Worm (Caenorhabditis elegans) whole organism, young adult: Measurements from ENCODE around the gene F47B8.10.

ENCODE experiments used
- B0019.2 ChIP-seq: fragments of 200-800 bp; sonication (Bioruptor generic); conservative IDR thresholded peaks from 2 replicates; pipeline ENCODE4 v1.3.6; 2022; ENCODE audit warnings: missing genetic modification reagents, missing genetic modification characterization, missing compliant biosample characterization
- B0035.1 ChIP-seq: sonication (generic microtip); optimal IDR thresholded peaks from 2 replicates; lab custom pipeline; 2016; ENCODE audit warnings: missing genetic modification characterization, mild to moderate bottlenecking, missing compliant biosample characterization, missing genotype, missing genetic modification reagents
- B0261.1 ChIP-seq: sonication (generic microtip); optimal IDR thresholded peaks from 2 replicates; lab custom pipeline; 2016; ENCODE audit warnings: mild to moderate bottlenecking, missing genetic modification characterization, moderate library complexity, missing compliant biosample characterization
- B0336.3 ChIP-seq: fragments of 200-800 bp; sonication (Bioruptor generic); IDR thresholded peaks from 2 replicates; pipeline ENCODE4 v1.3.6; 2022; ENCODE audit warnings: missing genetic modification characterization, missing compliant biosample characterization
- C06A6.2 ChIP-seq: fragments of 200-800 bp; sonication (Bioruptor generic); conservative IDR thresholded peaks from 2 replicates; pipeline ENCODE4 v1.3.6; 2022; ENCODE audit warnings: missing genetic modification characterization, missing compliant biosample characterization
- C17E4.6 ChIP-seq: fragments of 200-800 bp; sonication (Bioruptor generic); IDR thresholded peaks from 2 replicates; pipeline ENCODE4 v1.3.6; 2022; ENCODE audit warnings: missing genetic modification reagents, missing genetic modification characterization, missing compliant biosample characterization
- F10E7.11 ChIP-seq: sonication (generic microtip); optimal IDR thresholded peaks from 2 replicates; lab custom pipeline; 2017; ENCODE audit warnings: mild to moderate bottlenecking, missing genetic modification characterization, moderate library complexity, missing compliant biosample characterization
- F23B12.7 ChIP-seq: sonication (generic microtip); optimal IDR thresholded peaks from 2 replicates; lab custom pipeline; 2017; ENCODE audit warnings: missing genetic modification characterization, mild to moderate bottlenecking, missing compliant biosample characterization, antibody characterized with exemption, moderate library complexity; ENCODE audit not compliant: insufficient read depth
- F33H1.4 ChIP-seq: fragments of 200-800 bp; sonication (Bioruptor generic); IDR thresholded peaks from 2 replicates; pipeline ENCODE4 v1.3.6; 2022; ENCODE audit warnings: missing genetic modification reagents, missing genetic modification characterization, missing compliant biosample characterization
- F37B4.10 ChIP-seq: fragments of 200-800 bp; sonication (Bioruptor generic); IDR thresholded peaks from 2 replicates; pipeline ENCODE4 v1.3.6; 2022; ENCODE audit warnings: missing genetic modification characterization, missing compliant biosample characterization
- T26A5.8 ChIP-seq: sonication (generic microtip); optimal IDR thresholded peaks from 2 replicates; lab custom pipeline; 2016; ENCODE audit warnings: missing genetic modification characterization, missing compliant biosample characterization
- Y53G8AR.9 ChIP-seq: fragments of 200-800 bp; sonication (Bioruptor generic); conservative IDR thresholded peaks from 2 replicates; pipeline ENCODE4 v1.3.6; 2022; ENCODE audit warnings: missing genetic modification reagents, missing genetic modification characterization, missing compliant biosample characterization
- aptf-3 ChIP-seq: fragments of 200-800 bp; sonication (Bioruptor generic); IDR thresholded peaks from 2 replicates; pipeline ENCODE4 v1.3.6; 2022; ENCODE audit warnings: missing genetic modification characterization, missing compliant biosample characterization
- attf-6 ChIP-seq: fragments of 200-800 bp; sonication (Bioruptor generic); IDR thresholded peaks from 2 replicates; pipeline ENCODE4 v1.3.6; 2022; ENCODE audit warnings: missing genetic modification reagents, missing genetic modification characterization, missing compliant biosample characterization
- bed-2 ChIP-seq: fragments of 200-800 bp; sonication (Bioruptor generic); IDR thresholded peaks from 2 replicates; pipeline ENCODE4 v1.3.6; 2022; ENCODE audit warnings: missing genetic modification reagents, missing genetic modification characterization, missing compliant biosample characterization
- ceh-79 ChIP-seq: sonication (generic microtip); optimal IDR thresholded peaks from 2 replicates; lab custom pipeline; 2017; ENCODE audit warnings: mild to moderate bottlenecking, missing genetic modification characterization, missing compliant biosample characterization
- dpl-1 ChIP-seq: fragments of 150-350 bp; optimal IDR thresholded peaks from 2 replicates; lab custom pipeline; 2014; ENCODE audit warnings: missing biosample characterization, missing genetic modification reagents, missing genetic modification characterization
- egrh-3 ChIP-seq: fragments of 200-800 bp; sonication (Bioruptor generic); IDR thresholded peaks from 2 replicates; pipeline ENCODE4 v1.3.6; 2022; ENCODE audit warnings: missing genetic modification reagents, missing genetic modification characterization, missing compliant biosample characterization
- fkh-3 ChIP-seq: sonication (generic microtip); optimal IDR thresholded peaks from 2 replicates; lab custom pipeline; 2016; ENCODE audit warnings: mild to moderate bottlenecking, missing genetic modification characterization, missing compliant biosample characterization
- lin-26 ChIP-seq: fragments of 200-800 bp; sonication (Bioruptor generic); IDR thresholded peaks from 2 replicates; pipeline ENCODE4 v1.3.6; 2022; ENCODE audit warnings: missing genetic modification reagents, missing genetic modification characterization, missing compliant biosample characterization
- lir-1 ChIP-seq: fragments of 200-800 bp; sonication (Bioruptor generic); conservative IDR thresholded peaks from 2 replicates; pipeline ENCODE4 v1.3.6; 2022; ENCODE audit warnings: missing genetic modification reagents, missing genetic modification characterization, missing compliant biosample characterization
- madf-3 ChIP-seq: fragments of 200-800 bp; sonication (Bioruptor generic); IDR thresholded peaks from 2 replicates; pipeline ENCODE4 v1.3.6; 2022; ENCODE audit warnings: missing genetic modification reagents, missing genetic modification characterization, missing compliant biosample characterization
- mcd-1 ChIP-seq: fragments of 200-800 bp; sonication (Bioruptor generic); IDR thresholded peaks from 2 replicates; pipeline ENCODE4 v1.3.6; 2022; ENCODE audit warnings: missing genetic modification reagents, missing genetic modification characterization, missing compliant biosample characterization
- nhr-90 ChIP-seq: sonication (generic microtip); optimal IDR thresholded peaks from 2 replicates; lab custom pipeline; 2016; ENCODE audit warnings: missing genotype, mild to moderate bottlenecking, missing genetic modification characterization, missing compliant biosample characterization
- pha-4 ChIP-seq: fragments of 150-350 bp; sonication (generic microtip); optimal IDR thresholded peaks from 2 replicates; lab custom pipeline; 2014; ENCODE audit warnings: missing biosample characterization, missing genetic modification reagents, missing genetic modification characterization
- rcor-1 ChIP-seq: fragments of 200-800 bp; sonication (Bioruptor generic); IDR thresholded peaks from 2 replicates; pipeline ENCODE4 v1.3.6; 2022; ENCODE audit warnings: missing genetic modification reagents, missing genetic modification characterization, missing compliant biosample characterization
- rpc-1 ChIP-seq, 2 experiments: fragments of 150-350 bp in 1 of 2; sonication (generic microtip) in 1 of 2; optimal IDR thresholded peaks; 2 replicates each; lab custom pipeline; 2014 to 2018; ENCODE audit warnings: missing biosample characterization in 1 of 2, missing genetic modification characterization in 1 of 2, missing genetic modification reagents in 1 of 2, missing genotype in 1 of 2
- sea-2 ChIP-seq: fragments of 200-800 bp; sonication (Bioruptor generic); IDR thresholded peaks from 2 replicates; pipeline ENCODE4 v1.3.6; 2022; ENCODE audit warnings: missing genetic modification characterization, missing compliant biosample characterization
- snpc-4 ChIP-seq, 5 experiments: fragments of 150-350 bp in 1 of 5; sonication (generic microtip) in 4 of 5; optimal IDR thresholded peaks; 2 replicates each; lab custom pipeline; 2014 to 2018; ENCODE audit warnings: missing genetic modification characterization in 5 of 5, missing biosample characterization in 3 of 5, antibody characterized with exemption in 2 of 5, mild to moderate bottlenecking in 2 of 5, missing compliant biosample characterization in 2 of 5, missing genotype in 2 of 5, moderate library complexity in 2 of 5, missing genetic modification reagents in 1 of 5
- tbx-9 ChIP-seq: sonication (generic microtip); optimal IDR thresholded peaks from 2 replicates; lab custom pipeline; 2016; ENCODE audit warnings: borderline replicate concordance, missing genetic modification characterization, inconsistent platforms, missing compliant biosample characterization
- unc-62 ChIP-seq: fragments of 150-350 bp; optimal IDR thresholded peaks from 2 replicates; lab custom pipeline; 2014; ENCODE audit warnings: missing biosample characterization, missing genetic modification reagents, missing genetic modification characterization
- xnd-1 ChIP-seq: sonication (generic microtip); optimal IDR thresholded peaks from 2 replicates; lab custom pipeline; 2016; ENCODE audit warnings: missing genotype, missing genetic modification reagents, missing genetic modification characterization, missing compliant biosample characterization
- zfh-2 ChIP-seq: fragments of 200-800 bp; sonication (Bioruptor generic); conservative IDR thresholded peaks from 2 replicates; pipeline ENCODE4 v1.3.6; 2022; ENCODE audit warnings: missing genetic modification reagents, missing genetic modification characterization, missing compliant biosample characterization
- ztf-25 ChIP-seq: fragments of 200-800 bp; sonication (Bioruptor generic); IDR thresholded peaks from 2 replicates; pipeline ENCODE4 v1.3.6; 2022; ENCODE audit warnings: missing genetic modification reagents, missing genetic modification characterization, missing compliant biosample characterization
- ztf-26 ChIP-seq: sonication (generic microtip); optimal IDR thresholded peaks from 2 replicates; lab custom pipeline; 2017; ENCODE audit warnings: missing genetic modification characterization, missing compliant biosample characterization
- ztf-28 ChIP-seq: fragments of 200-800 bp; sonication (Bioruptor generic); IDR thresholded peaks from 2 replicates; pipeline ENCODE4 v1.3.6; 2022; ENCODE audit warnings: missing genetic modification reagents, missing genetic modification characterization, missing compliant biosample characterization

The F47B8.10 gene

ce11 chrV:14312695-14313094 is 29.1 kb upstream of the F47B8.10 start, which contains the start of gene F14D7.8:
F14D7.8 (minus strand) TSS chrV:14312795.
- TF ChIP-seq bed-2 (no peak), B0019.2 (GFP tag; lab: Robert Waterston, UW) (no peak), B0035.1 (tag; lab: Kevin White, UChicago) (no peak), C06A6.2 (GFP tag; lab: Robert Waterston, UW) (no peak), B0336.3 (GFP tag; lab: Robert Waterston, UW) (no peak), nhr-90 (tag; lab: Kevin White, UChicago) (no peak), F37B4.10 (GFP tag; lab: Robert Waterston, UW) (no peak), Y53G8AR.9 (GFP tag; lab: Robert Waterston, UW) (no peak), tbx-9 (tag; lab: Kevin White, UChicago) (no peak), mcd-1 (GFP tag; lab: Robert Waterston, UW) (no peak), madf-3 (GFP tag; lab: Robert Waterston, UW) (no peak), zfh-2 (GFP tag; lab: Robert Waterston, UW) (no peak), xnd-1 (tag; lab: Kevin White, UChicago) (no peak), snpc-4 (GFP tag; optimal IDR thresholded peaks at IDR 0.05; lab: Kevin White, UChicago) (no peak), snpc-4 (tag; optimal IDR thresholded peaks at IDR 0.05; lab: Kevin White, UChicago) (no peak), F33H1.4 (no peak), rpc-1 (optimal IDR thresholded peaks at IDR 0.05; lab: Kevin White, UChicago) (no peak), rpc-1 (tag; optimal IDR thresholded peaks at IDR 0.05; lab: Kevin White, UChicago) (no peak), rcor-1 (GFP tag; lab: Robert Waterston, UW) (no peak), T26A5.8 (tag; lab: Kevin White, UChicago) (no peak), aptf-3 (GFP tag; lab: Robert Waterston, UW) (no peak), ztf-26 (tag; lab: Kevin White, UChicago) (no peak)

ce11 chrV:14314236-14314635 is 27.5 kb upstream of the F47B8.10 start, which contains the start of gene F47B8.1:
F47B8.1 (minus strand) TSS chrV:14314336.
- TF ChIP-seq madf-3 (GFP tag; lab: Robert Waterston, UW) (no peak), sea-2 (GFP tag; lab: Robert Waterston, UW) (no peak), pha-4 (tag; lab: Kevin White, UChicago) (no peak), ztf-25 (GFP tag; lab: Robert Waterston, UW) (no peak), dpl-1 (no peak), attf-6 (no peak), mcd-1 (GFP tag; lab: Robert Waterston, UW) (no peak), fkh-3 (tag; lab: Kevin White, UChicago) (no peak), C17E4.6 (GFP tag; lab: Robert Waterston, UW) (no peak), lin-26 (GFP tag; lab: Robert Waterston, UW) (no peak), F10E7.11 (tag; lab: Kevin White, UChicago) (no peak), lir-1 (GFP tag; lab: Robert Waterston, UW) (no peak), B0261.1 (tag; lab: Kevin White, UChicago) (no peak)

ce11 chrV:14316525-14316924 is 25.2 kb upstream of the F47B8.10 start, which contains the start of gene F47B8.2:
F47B8.2 (minus strand) TSS chrV:14316625.
- no peak for TF ChIP-seq ceh-79 (tag; lab: Kevin White, UChicago)
- TF ChIP-seq T26A5.8 (tag; lab: Kevin White, UChicago), result no peak
- TF ChIP-seq ztf-28 (GFP tag; lab: Robert Waterston, UW), result no peak
- no peak for TF ChIP-seq egrh-3
- no peak for TF ChIP-seq F23B12.7 (tag; lab: Kevin White, UChicago)
- TF ChIP-seq unc-62 (GFP tag; lab: Kevin White, UChicago), result no peak
